Fruit fly (Drosophila melanogaster) whole organism, embryonic: ENCODE data around the gene CG45307.

Experiments used
- ATbp ChIP-seq: fragments of 200-800 bp; sonication (Bioruptor generic); optimal IDR thresholded peaks from 2 replicates; lab custom pipeline; 2017; ENCODE audit warnings: missing biosample characterization, mild to moderate bottlenecking, missing genetic modification characterization, missing genetic modification reagents
- Bteb2 ChIP-seq: fragments of 200-800 bp; sonication (Bioruptor generic); optimal IDR thresholded peaks from 2 replicates; lab custom pipeline; 2016; ENCODE audit warnings: missing biosample characterization, missing genetic modification characterization
- CG10267 ChIP-seq: fragments of 200-800 bp; sonication (Bioruptor generic); optimal IDR thresholded peaks from 2 replicates; lab custom pipeline; 2018; ENCODE audit warnings: missing biosample characterization, mild to moderate bottlenecking, missing genetic modification characterization, moderate library complexity
- CG12071 ChIP-seq: fragments of 200-800 bp; sonication (Bioruptor generic); optimal IDR thresholded peaks from 3 replicates; lab custom pipeline; 2018; ENCODE audit warnings: missing biosample characterization, mild to moderate bottlenecking, missing genetic modification characterization
- CG14710 ChIP-seq: fragments of 200-800 bp; sonication (Bioruptor generic); optimal IDR thresholded peaks from 3 replicates; lab custom pipeline; 2019; ENCODE audit warnings: missing biosample characterization, mild to moderate bottlenecking, missing genetic modification characterization, moderate library complexity
- CG15514 ChIP-seq: fragments of 200-800 bp; sonication (Bioruptor generic); optimal IDR thresholded peaks from 3 replicates; lab custom pipeline; 2017; ENCODE audit warnings: missing biosample characterization, missing genetic modification characterization, mild to moderate bottlenecking, moderate library complexity, missing genetic modification reagents
- CG17328 ChIP-seq: fragments of 200-800 bp; sonication (Bioruptor generic); IDR thresholded peaks from 2 replicates; pipeline ENCODE4 v1.3.6; 2022; ENCODE audit warnings: missing biosample characterization, missing genetic modification characterization
- CG17361 ChIP-seq: fragments of 200-800 bp; sonication (Bioruptor generic); IDR thresholded peaks from 3 replicates; pipeline ENCODE4 v1.3.6; 2022; ENCODE audit warnings: missing biosample characterization, missing genetic modification characterization
- CG17912 ChIP-seq: fragments of 200-800 bp; sonication (Bioruptor generic); optimal IDR thresholded peaks from 2 replicates; lab custom pipeline; 2018; ENCODE audit warnings: missing biosample characterization, mild to moderate bottlenecking, missing genetic modification characterization
- CG2202 ChIP-seq: fragments of 200-800 bp; sonication (Bioruptor generic); optimal IDR thresholded peaks from 2 replicates; lab custom pipeline; 2018; ENCODE audit warnings: missing biosample characterization, mild to moderate bottlenecking, missing genetic modification characterization
- CG2875 ChIP-seq: fragments of 200-800 bp; sonication (Bioruptor generic); optimal IDR thresholded peaks from 2 replicates; lab custom pipeline; 2017; ENCODE audit warnings: missing biosample characterization, mild to moderate bottlenecking, missing genetic modification characterization, missing genetic modification reagents
- CG31441 ChIP-seq: fragments of 200-800 bp; sonication (Bioruptor generic); IDR thresholded peaks from 2 replicates; pipeline ENCODE4 v1.3.6; 2022; ENCODE audit warnings: missing biosample characterization, missing genetic modification characterization
- CG4820 ChIP-seq: fragments of 200-800 bp; sonication (Bioruptor generic); optimal IDR thresholded peaks from 3 replicates; lab custom pipeline; 2016; ENCODE audit warnings: missing biosample characterization, missing genetic modification characterization
- CG6654 ChIP-seq: fragments of 200-800 bp; sonication (Bioruptor generic); optimal IDR thresholded peaks from 2 replicates; lab custom pipeline; 2017; ENCODE audit warnings: missing biosample characterization, mild to moderate bottlenecking, missing genetic modification characterization
- CG6791 ChIP-seq: fragments of 200-800 bp; sonication (Bioruptor generic); IDR thresholded peaks from 3 replicates; pipeline ENCODE4 v1.3.6; 2022; ENCODE audit warnings: missing biosample characterization, missing genetic modification characterization; ENCODE audit not compliant: partially characterized antibody
- CG7786 ChIP-seq: fragments of 200-800 bp; sonication (Bioruptor generic); optimal IDR thresholded peaks from 2 replicates; lab custom pipeline; 2016; ENCODE audit warnings: missing biosample characterization, missing genetic modification characterization
- CG7839 ChIP-seq: fragments of 200-800 bp; sonication (Bioruptor generic); optimal IDR thresholded peaks from 3 replicates; lab custom pipeline; 2018; ENCODE audit warnings: missing biosample characterization, mild to moderate bottlenecking, missing genetic modification characterization, moderate library complexity
- CG8388 ChIP-seq: fragments of 200-800 bp; sonication (Bioruptor generic); optimal IDR thresholded peaks from 2 replicates; lab custom pipeline; 2019; ENCODE audit warnings: missing biosample characterization, mild to moderate bottlenecking, missing genetic modification characterization, moderate library complexity
- CG8924 ChIP-seq: fragments of 200-800 bp; optimal IDR thresholded peaks from 3 replicates; lab custom pipeline; 2019; ENCODE audit warnings: missing biosample characterization, mild to moderate bottlenecking, missing genetic modification characterization, moderate library complexity
- CoRest ChIP-seq: fragments of 200-800 bp; sonication (Bioruptor generic); optimal IDR thresholded peaks from 3 replicates; lab custom pipeline; 2018; ENCODE audit warnings: missing biosample characterization, mild to moderate bottlenecking, missing genetic modification characterization, moderate library complexity
- D ChIP-seq, 2 experiments: fragments of 200-800 bp in 1 of 2; fragments of >200 bp in 1 of 2; sonication (Bioruptor generic) in 1 of 2; optimal IDR thresholded peaks; 2 replicates in 1 of 2; 3 replicates in 1 of 2; lab custom pipeline; 2017; ENCODE audit warnings: mild to moderate bottlenecking in 1 of 2, missing biosample characterization in 1 of 2, missing genetic modification characterization in 1 of 2, missing genetic modification reagents in 1 of 2
- Dfd ChIP-seq, 2 experiments: fragments of >200 bp; optimal IDR thresholded peaks; 2 replicates each; lab custom pipeline; 2017; ENCODE audit warnings: missing biosample characterization in 2 of 2, missing genetic modification characterization in 2 of 2
- E2f2 ChIP-seq: fragments of 200-800 bp; sonication (Bioruptor generic); IDR thresholded peaks from 2 replicates; pipeline ENCODE4 v1.3.6; 2022; ENCODE audit warnings: missing biosample characterization, missing genetic modification characterization
- Hr3 ChIP-seq: fragments of 200-800 bp; sonication (Bioruptor generic); optimal IDR thresholded peaks from 3 replicates; lab custom pipeline; 2016; ENCODE audit warnings: missing biosample characterization, missing genetic modification characterization
- Hr51 ChIP-seq, 2 experiments: fragments of 200-800 bp; sonication (Bioruptor generic); optimal IDR thresholded peaks; 2 replicates in 1 of 2; 3 replicates in 1 of 2; lab custom pipeline; 2016 to 2018; ENCODE audit warnings: missing biosample characterization in 2 of 2, missing genetic modification characterization in 2 of 2, mild to moderate bottlenecking in 1 of 2, moderate library complexity in 1 of 2
- MESR4 ChIP-seq: fragments of 200-800 bp; sonication (Bioruptor generic); optimal IDR thresholded peaks from 2 replicates; lab custom pipeline; 2018; ENCODE audit warnings: missing biosample characterization, mild to moderate bottlenecking, missing genetic modification characterization, moderate library complexity
- Mrtf ChIP-seq: fragments of 200-800 bp; sonication (Bioruptor generic); IDR thresholded peaks from 3 replicates; pipeline ENCODE4 v1.3.6; 2022; ENCODE audit warnings: missing biosample characterization, missing genetic modification characterization
- Sox100B ChIP-seq: fragments of 200-800 bp; sonication (Bioruptor generic); optimal IDR thresholded peaks from 3 replicates; lab custom pipeline; 2018; ENCODE audit warnings: missing biosample characterization, mild to moderate bottlenecking, missing genetic modification characterization
- Stat92E ChIP-seq, 3 experiments: fragments of >200 bp in 2 of 3; fragments of 200-800 bp in 1 of 3; sonication (Bioruptor generic) in 1 of 3; optimal IDR thresholded peaks; 2 replicates each; lab custom pipeline; 2017 to 2019; ENCODE audit warnings: missing biosample characterization in 3 of 3, missing genetic modification characterization in 3 of 3, mild to moderate bottlenecking in 1 of 3, moderate library complexity in 1 of 3
- Tbp ChIP-seq: fragments of >200 bp; optimal IDR thresholded peaks from 2 replicates; lab custom pipeline; 2018; ENCODE audit warnings: missing biosample characterization, missing genetic modification characterization
- Vsx1 ChIP-seq: fragments of 200-800 bp; sonication (Bioruptor generic); optimal IDR thresholded peaks from 2 replicates; lab custom pipeline; 2017; ENCODE audit warnings: missing biosample characterization, mild to moderate bottlenecking, missing genetic modification characterization, missing genetic modification reagents
- ara ChIP-seq: fragments of 200-800 bp; sonication (Bioruptor generic); IDR thresholded peaks from 2 replicates; pipeline ENCODE4 v1.3.6; 2022; ENCODE audit warnings: missing biosample characterization, missing genetic modification characterization
- bowl ChIP-seq: fragments of 200-800 bp; sonication (Bioruptor generic); IDR thresholded peaks from 2 replicates; pipeline ENCODE4 v1.3.6; 2022; ENCODE audit warnings: missing biosample characterization, missing genetic modification characterization
- bsh ChIP-seq, 2 experiments: fragments of 200-800 bp; sonication (Bioruptor generic); optimal IDR thresholded peaks; 2 replicates each; lab custom pipeline; 2017 to 2018; ENCODE audit warnings: mild to moderate bottlenecking in 2 of 2, missing biosample characterization in 2 of 2, missing genetic modification characterization in 2 of 2, moderate library complexity in 1 of 2
- crol ChIP-seq: fragments of 200-800 bp; sonication (Bioruptor generic); IDR thresholded peaks from 2 replicates; pipeline ENCODE4 v1.3.6; 2022; ENCODE audit warnings: missing biosample characterization, missing genetic modification characterization
- gem ChIP-seq: fragments of 200-800 bp; sonication (Bioruptor generic); optimal IDR thresholded peaks from 2 replicates; lab custom pipeline; 2019; ENCODE audit warnings: missing biosample characterization, mild to moderate bottlenecking, missing genetic modification characterization, moderate library complexity
- hkb ChIP-seq, 2 experiments: fragments of 200-800 bp in 1 of 2; fragments of >200 bp in 1 of 2; sonication (Bioruptor generic) in 1 of 2; IDR thresholded peaks in 1 of 2; optimal IDR thresholded peaks in 1 of 2; 2 replicates each; pipeline versions ENCODE4 v1.3.6 to Lab custom; 2017 to 2022; ENCODE audit warnings: missing biosample characterization in 1 of 2, missing genetic modification characterization in 1 of 2
- kni ChIP-seq: fragments of 200-800 bp; sonication (Bioruptor generic); optimal IDR thresholded peaks from 3 replicates; lab custom pipeline; 2017; ENCODE audit warnings: mild to moderate bottlenecking, missing biosample characterization, missing genetic modification reagents, missing genetic modification characterization
- knrl ChIP-seq: fragments of 200-800 bp; sonication (Bioruptor generic); IDR thresholded peaks from 3 replicates; pipeline ENCODE4 v1.3.6; 2022; ENCODE audit warnings: missing biosample characterization, missing genetic modification characterization; ENCODE audit not compliant: partially characterized antibody
- luna ChIP-seq: fragments of 200-800 bp; sonication (Bioruptor generic); optimal IDR thresholded peaks from 2 replicates; lab custom pipeline; 2016; ENCODE audit warnings: missing biosample characterization, missing genetic modification characterization
- maf-S ChIP-seq: fragments of 200-800 bp; sonication (Bioruptor generic); optimal IDR thresholded peaks from 2 replicates; lab custom pipeline; 2016; ENCODE audit warnings: missing biosample characterization, missing genetic modification characterization
- p53 ChIP-seq: fragments of 200-800 bp; sonication (Bioruptor generic); optimal IDR thresholded peaks from 2 replicates; lab custom pipeline; 2016; ENCODE audit warnings: missing biosample characterization, missing genetic modification characterization
- peb ChIP-seq: fragments of 200-800 bp; sonication (Bioruptor generic); IDR thresholded peaks from 2 replicates; pipeline ENCODE4 v1.3.6; 2022; ENCODE audit warnings: missing biosample characterization, missing genetic modification characterization
- phol ChIP-seq: fragments of 200-800 bp; sonication (Bioruptor generic); optimal IDR thresholded peaks from 3 replicates; lab custom pipeline; 2018; ENCODE audit warnings: missing biosample characterization, mild to moderate bottlenecking, missing genetic modification characterization, moderate library complexity
- scrt ChIP-seq: fragments of 200-800 bp; sonication (Bioruptor generic); optimal IDR thresholded peaks from 2 replicates; lab custom pipeline; 2018; ENCODE audit warnings: missing biosample characterization, mild to moderate bottlenecking, missing genetic modification characterization, moderate library complexity
- sr ChIP-seq: fragments of 200-800 bp; sonication (Bioruptor generic); IDR thresholded peaks from 3 replicates; pipeline ENCODE4 v1.3.6; 2022; ENCODE audit warnings: missing biosample characterization, missing genetic modification characterization
- tgo ChIP-seq: fragments of 200-800 bp; sonication (Bioruptor generic); IDR thresholded peaks from 3 replicates; pipeline ENCODE4 v1.3.6; 2022; ENCODE audit warnings: missing biosample characterization, missing genetic modification characterization
- wek ChIP-seq: fragments of 200-800 bp; sonication (Bioruptor generic); optimal IDR thresholded peaks from 3 replicates; lab custom pipeline; 2018; ENCODE audit warnings: missing biosample characterization, mild to moderate bottlenecking, missing genetic modification characterization, moderate library complexity
- zfh2 ChIP-seq: fragments of 200-800 bp; sonication (Bioruptor generic); optimal IDR thresholded peaks from 2 replicates; lab custom pipeline; 2016; ENCODE audit warnings: missing biosample characterization, missing genetic modification characterization

Gene CG45307

DNA sequence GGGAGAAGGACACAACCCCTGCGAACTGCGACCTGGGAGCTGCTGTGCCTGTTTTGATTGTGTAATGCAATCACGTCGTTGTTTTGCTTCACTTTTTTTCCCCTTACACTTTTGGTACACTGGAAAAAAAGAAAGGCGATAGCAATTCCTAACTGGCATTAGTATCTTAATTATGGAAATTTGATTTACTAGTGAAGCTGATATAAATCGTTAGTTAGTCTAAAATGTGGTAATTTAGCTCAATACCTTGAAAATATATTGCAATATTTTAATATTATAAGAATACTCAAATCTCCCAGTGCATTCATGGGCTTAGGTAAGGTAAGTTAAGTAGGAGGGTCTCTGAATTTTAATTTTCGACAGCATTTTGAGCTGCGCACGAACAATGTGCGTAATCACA lies 35.7 kb upstream of the CG45307 start (continued):
- TF ChIP-seq CG2875 (GFP tag; lab: Kevin White, UChicago) = peak; percentile 15
- no peak for TF ChIP-seq maf-S (GFP tag; lab: Kevin White, UChicago)
- no peak for TF ChIP-seq CG17328 (GFP tag; lab: Robert Waterston, UW)
- TF ChIP-seq Stat92E (GFP tag; optimal IDR thresholded peaks at IDR 0.05; lab: Kevin White, UChicago) = no peak
- TF ChIP-seq wek (GFP tag; lab: Kevin White, UChicago) = no peak
- TF ChIP-seq luna = no peak
- no peak for TF ChIP-seq knrl (GFP tag; lab: Robert Waterston, UW)
- no peak for TF ChIP-seq Bteb2 (GFP tag; lab: Kevin White, UChicago)
- peak in 1 of 2 experiments; percentile 32 for TF ChIP-seq Hr51 (GFP tag; optimal IDR thresholded peaks at IDR 0.05; lab: Kevin White, UChicago)
- TF ChIP-seq CG31441 (GFP tag; lab: Robert Waterston, UW) = peak; percentile 46; the same call in 1 of the 2 replicates
- no peak for TF ChIP-seq hkb (optimal IDR thresholded peaks at IDR 0.05; lab: Kevin White, UChicago)
- TF ChIP-seq hkb (GFP tag; IDR thresholded peaks at IDR 0.05; lab: Robert Waterston, UW) = no peak
- no peak for TF ChIP-seq p53 (GFP tag; lab: Kevin White, UChicago)
- no peak for TF ChIP-seq CG6654 (GFP tag; lab: Kevin White, UChicago)
- TF ChIP-seq CG14710 (tag; lab: Kevin White, UChicago) = peak; percentile 35
- peak; percentile 59 for TF ChIP-seq gem
- no peak for TF ChIP-seq Hr3 (GFP tag; lab: Kevin White, UChicago)
- no peak for TF ChIP-seq CG12071 (GFP tag; lab: Kevin White, UChicago)
- no peak for TF ChIP-seq E2f2 (GFP tag; lab: Robert Waterston, UW)
- TF ChIP-seq ATbp (GFP tag; lab: Kevin White, UChicago) = peak; percentile 7
- no peak for TF ChIP-seq Tbp (GFP tag; lab: Kevin White, UChicago)
- TF ChIP-seq CG6791 = no peak
- peak; percentile 48 for TF ChIP-seq CG7839 (tag; lab: Kevin White, UChicago)
- TF ChIP-seq peb = no peak
- TF ChIP-seq CG15514 (GFP tag; lab: Kevin White, UChicago) = no peak
- TF ChIP-seq Vsx1 = no peak
- no peak for TF ChIP-seq D (optimal IDR thresholded peaks at IDR 0.05; lab: Kevin White, UChicago)
- peak; percentile 47 for TF ChIP-seq D (GFP tag; optimal IDR thresholded peaks at IDR 0.05; lab: Kevin White, UChicago)
- no peak for TF ChIP-seq CG17912 (GFP tag; lab: Kevin White, UChicago)
- no peak for TF ChIP-seq Dfd (GFP tag; optimal IDR thresholded peaks at IDR 0.05; lab: Kevin White, UChicago)
- TF ChIP-seq crol (GFP tag; lab: Robert Waterston, UW) = no peak
- TF ChIP-seq CG10267 (tag; lab: Kevin White, UChicago) = peak; percentile 47
- TF ChIP-seq phol (tag; lab: Kevin White, UChicago) = peak; percentile 46
- no peak for TF ChIP-seq kni
- TF ChIP-seq CG8924 (tag; lab: Kevin White, UChicago) = peak; percentile 41
- TF ChIP-seq bsh (GFP tag; optimal IDR thresholded peaks at IDR 0.05; lab: Kevin White, UChicago) = peak in 1 of 2 experiments; percentile 63
- no peak for TF ChIP-seq CG4820
- TF ChIP-seq CoRest = peak; percentile 28
- no peak for TF ChIP-seq Mrtf (GFP tag; lab: Robert Waterston, UW)
- no peak for TF ChIP-seq sr (GFP tag; lab: Robert Waterston, UW)
- TF ChIP-seq CG8388 (GFP tag; lab: Kevin White, UChicago) = peak; percentile 37
- TF ChIP-seq ara (GFP tag; lab: Robert Waterston, UW) = no peak
- TF ChIP-seq CG7786 (GFP tag; lab: Kevin White, UChicago) = no peak
- TF ChIP-seq zfh2 (GFP tag; lab: Kevin White, UChicago) = no peak
- TF ChIP-seq CG2202 (tag; lab: Kevin White, UChicago) = peak; percentile 10
- TF ChIP-seq Sox100B = no peak
- no peak for TF ChIP-seq bowl (GFP tag; lab: Robert Waterston, UW)
- TF ChIP-seq scrt (GFP tag; lab: Kevin White, UChicago) = no peak
- TF ChIP-seq CG17361 (GFP tag; lab: Robert Waterston, UW) = no peak
- no peak for TF ChIP-seq MESR4 (GFP tag; lab: Kevin White, UChicago)
- TF ChIP-seq tgo (GFP tag; lab: Robert Waterston, UW) = peak; percentile 31; the same call in 1 of the 3 replicates
